Worm (Caenorhabditis elegans) whole organism, L3 larva: ENCODE results near the gene odr-2.

Source experiments
- R02D3.7 ChIP-seq: fragments of 150-350 bp; optimal IDR thresholded peaks from 2 replicates; lab custom pipeline; 2014; ENCODE audit warnings: missing biosample characterization, missing genetic modification characterization
- aly-2 ChIP-seq: fragments of 150-350 bp; optimal IDR thresholded peaks from 2 replicates; lab custom pipeline; 2014; ENCODE audit warnings: missing biosample characterization, missing genetic modification characterization
- ama-1 ChIP-seq: fragments of 150-350 bp; optimal IDR thresholded peaks from 2 replicates; lab custom pipeline; 2018
- ceh-16 ChIP-seq: sonication (generic microtip); optimal IDR thresholded peaks from 2 replicates; lab custom pipeline; 2017; ENCODE audit warnings: missing biosample characterization, missing genetic modification characterization
- ceh-28 ChIP-seq: fragments of 150-350 bp; optimal IDR thresholded peaks from 2 replicates; lab custom pipeline; 2014; ENCODE audit warnings: missing biosample characterization, missing genetic modification reagents, missing genetic modification characterization
- ceh-82 ChIP-seq: fragments of 150-350 bp; optimal IDR thresholded peaks from 2 replicates; lab custom pipeline; 2014; ENCODE audit warnings: missing biosample characterization, missing genetic modification characterization
- ceh-9 ChIP-seq: sonication (generic microtip); optimal IDR thresholded peaks from 2 replicates; lab custom pipeline; 2018; ENCODE audit warnings: missing biosample characterization, missing genetic modification characterization
- daf-12 ChIP-seq: fragments of 150-350 bp; optimal IDR thresholded peaks from 2 replicates; lab custom pipeline; 2014; ENCODE audit warnings: missing biosample characterization, missing genetic modification reagents, missing genetic modification characterization
- egl-27 ChIP-seq: sonication (generic microtip); optimal IDR thresholded peaks from 4 replicates; lab custom pipeline; 2017; ENCODE audit warnings: missing biosample characterization, missing genetic modification reagents, missing genetic modification characterization
- egl-5 ChIP-seq: fragments of 150-350 bp; optimal IDR thresholded peaks from 2 replicates; lab custom pipeline; 2017; ENCODE audit warnings: missing biosample characterization, missing genetic modification reagents, missing genetic modification characterization, inconsistent platforms
- elt-1 ChIP-seq: fragments of 150-350 bp; optimal IDR thresholded peaks from 2 replicates; lab custom pipeline; 2014; ENCODE audit warnings: missing biosample characterization, missing genetic modification characterization
- eor-1 ChIP-seq, 2 experiments: fragments of 150-350 bp; optimal IDR thresholded peaks; 2 replicates each; lab custom pipeline; 2014 to 2018; ENCODE audit warnings: missing biosample characterization in 2 of 2, missing genetic modification characterization in 2 of 2
- fkh-10 ChIP-seq: sonication (generic microtip); optimal IDR thresholded peaks from 2 replicates; lab custom pipeline; 2017; ENCODE audit warnings: missing biosample characterization, missing genetic modification reagents, missing genetic modification characterization
- fos-1 ChIP-seq: fragments of 150-350 bp; optimal IDR thresholded peaks from 2 replicates; lab custom pipeline; 2014; ENCODE audit warnings: missing biosample characterization, missing genetic modification characterization
- lin-15B ChIP-seq: fragments of 150-350 bp; optimal IDR thresholded peaks from 2 replicates; lab custom pipeline; 2014; ENCODE audit warnings: missing biosample characterization, missing genetic modification characterization
- lin-39 ChIP-seq: fragments of 150-350 bp; optimal IDR thresholded peaks from 2 replicates; lab custom pipeline; 2018; ENCODE audit warnings: missing biosample characterization, missing genetic modification reagents, missing genetic modification characterization
- lsy-12 ChIP-seq: sonication (generic microtip); optimal IDR thresholded peaks from 2 replicates; lab custom pipeline; 2016; ENCODE audit warnings: mild to moderate bottlenecking, missing genetic modification characterization, missing compliant biosample characterization
- mdl-1 ChIP-seq: fragments of 150-350 bp; optimal IDR thresholded peaks from 2 replicates; lab custom pipeline; 2014; ENCODE audit warnings: missing biosample characterization, missing genetic modification characterization
- mml-1 ChIP-seq: fragments of 150-350 bp; sonication (generic microtip); optimal IDR thresholded peaks from 3 replicates; lab custom pipeline; 2014; ENCODE audit warnings: missing biosample characterization, missing genetic modification characterization
- nfya-1 ChIP-seq: sonication (generic microtip); optimal IDR thresholded peaks from 2 replicates; lab custom pipeline; 2017; ENCODE audit warnings: missing genetic modification characterization, mild to moderate bottlenecking, missing compliant biosample characterization, antibody characterized with exemption, moderate library complexity; ENCODE audit not compliant: insufficient read depth
- nhr-11 ChIP-seq: fragments of 150-350 bp; optimal IDR thresholded peaks from 2 replicates; lab custom pipeline; 2014; ENCODE audit warnings: missing biosample characterization, missing genetic modification characterization
- nhr-12 ChIP-seq: fragments of 150-350 bp; optimal IDR thresholded peaks from 2 replicates; lab custom pipeline; 2014; ENCODE audit warnings: missing biosample characterization, missing genetic modification characterization
- nhr-237 ChIP-seq: fragments of 150-350 bp; optimal IDR thresholded peaks from 2 replicates; lab custom pipeline; 2014; ENCODE audit warnings: missing biosample characterization, missing genetic modification characterization
- nhr-25 ChIP-seq: sonication (generic microtip); optimal IDR thresholded peaks from 2 replicates; lab custom pipeline; 2017; ENCODE audit warnings: missing biosample characterization, missing genetic modification characterization
- nhr-67 ChIP-seq: fragments of 150-350 bp; optimal IDR thresholded peaks from 2 replicates; lab custom pipeline; 2014; ENCODE audit warnings: missing biosample characterization, missing genetic modification characterization
- nhr-76 ChIP-seq: fragments of 150-350 bp; sonication (generic microtip); optimal IDR thresholded peaks from 5 replicates; lab custom pipeline; 2014; ENCODE audit warnings: missing biosample characterization, missing genetic modification characterization
- pha-4 ChIP-seq: fragments of 150-350 bp; optimal IDR thresholded peaks from 2 replicates; lab custom pipeline; 2014; ENCODE audit warnings: missing biosample characterization, missing genetic modification reagents, missing genetic modification characterization
- pqm-1 ChIP-seq: fragments of 150-350 bp; optimal IDR thresholded peaks from 2 replicates; lab custom pipeline; 2017; ENCODE audit warnings: missing biosample characterization, missing genetic modification characterization, inconsistent platforms
- sea-2 ChIP-seq: fragments of 150-350 bp; sonication (generic microtip); optimal IDR thresholded peaks from 4 replicates; lab custom pipeline; 2014; ENCODE audit warnings: missing biosample characterization, missing genetic modification reagents, missing genetic modification characterization
- skn-1 ChIP-seq: fragments of 150-350 bp; optimal IDR thresholded peaks from 2 replicates; lab custom pipeline; 2014; ENCODE audit warnings: missing biosample characterization, missing genetic modification characterization
- snpc-4 ChIP-seq: fragments of 150-350 bp; optimal IDR thresholded peaks from 2 replicates; lab custom pipeline; 2014; ENCODE audit warnings: missing biosample characterization, missing genetic modification characterization
- tbx-2 ChIP-seq: sonication (generic microtip); optimal IDR thresholded peaks from 2 replicates; lab custom pipeline; 2016; ENCODE audit warnings: mild to moderate bottlenecking, missing genetic modification characterization, missing compliant biosample characterization
- unc-62 ChIP-seq: fragments of 150-350 bp; sonication (generic microtip); optimal IDR thresholded peaks from 4 replicates; lab custom pipeline; 2014; ENCODE audit warnings: missing biosample characterization, missing genetic modification reagents, missing genetic modification characterization
- zag-1 ChIP-seq: fragments of 150-350 bp; optimal IDR thresholded peaks from 2 replicates; lab custom pipeline; 2014; ENCODE audit warnings: missing biosample characterization, missing genetic modification characterization
- ztf-11 ChIP-seq: fragments of 150-350 bp; optimal IDR thresholded peaks from 2 replicates; lab custom pipeline; 2014; ENCODE audit warnings: missing biosample characterization, missing genetic modification characterization
- ztf-4 ChIP-seq: fragments of 150-350 bp; optimal IDR thresholded peaks from 2 replicates; lab custom pipeline; 2014; ENCODE audit warnings: missing biosample characterization, missing genetic modification characterization

The odr-2 gene

DNA sequence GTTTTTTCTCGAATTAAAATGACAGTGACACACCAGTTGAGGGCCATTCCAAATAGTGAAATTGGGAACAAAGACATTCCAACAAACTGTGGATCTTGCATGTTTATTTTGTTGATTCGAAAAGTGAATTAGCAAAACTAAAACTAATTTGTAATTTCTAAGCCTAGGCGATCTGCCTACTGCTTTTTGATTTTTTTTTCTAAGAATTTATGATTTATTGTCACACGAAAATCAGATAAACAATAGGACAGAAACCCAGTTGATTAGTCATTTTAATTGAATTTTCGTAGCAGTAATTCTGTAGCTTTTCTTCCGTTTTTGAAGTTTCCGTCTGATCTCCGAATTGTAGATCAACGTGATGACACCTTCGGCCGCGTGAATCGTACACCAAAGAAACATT is 15.4 kb downstream of the odr-2 start, which contains the start of gene srx-33:
TSS of gene srx-33 (minus strand) at position 101 of the 400 bp plus-strand sequence.
- TF ChIP-seq egl-27 (no peak), nhr-237 (no peak), elt-1 (no peak), ztf-4 (no peak), ceh-82 (tag; lab: Kevin White, UChicago) (no peak), nhr-25 (tag; lab: Kevin White, UChicago) (no peak), ama-1 (lab: Kevin White, UChicago) (no peak), ceh-28 (tag; lab: Kevin White, UChicago) (no peak), nfya-1 (tag; lab: Kevin White, UChicago) (no peak), mdl-1 (tag; lab: Kevin White, UChicago) (no peak), aly-2 (tag; lab: Kevin White, UChicago) (no peak), snpc-4 (tag; lab: Kevin White, UChicago) (no peak)

ce11 chrV:7120168-7120567 is 16.8 kb downstream of the odr-2 start, which contains the start of gene srx-34:
Gene srx-34 (minus strand): TSS chrV:7120268.
- TF ChIP-seq lsy-12 (tag; lab: Kevin White, UChicago): no peak
- no peak for TF ChIP-seq pha-4 (tag; lab: Kevin White, UChicago)
- TF ChIP-seq unc-62: no peak
- TF ChIP-seq ceh-28 (tag; lab: Kevin White, UChicago): no peak
- no peak for TF ChIP-seq pqm-1 (tag; lab: Kevin White, UChicago)

ce11 chrV:7123188-7123708 is 19.9 kb downstream of the odr-2 start, which contains the start of gene lmd-5:
Gene lmd-5 (plus strand): TSS chrV:7123658.
- TF ChIP-seq pha-4 (tag; lab: Kevin White, UChicago) (peak; percentile 63), ztf-11 (tag; lab: Kevin White, UChicago) (no peak)

DNA sequence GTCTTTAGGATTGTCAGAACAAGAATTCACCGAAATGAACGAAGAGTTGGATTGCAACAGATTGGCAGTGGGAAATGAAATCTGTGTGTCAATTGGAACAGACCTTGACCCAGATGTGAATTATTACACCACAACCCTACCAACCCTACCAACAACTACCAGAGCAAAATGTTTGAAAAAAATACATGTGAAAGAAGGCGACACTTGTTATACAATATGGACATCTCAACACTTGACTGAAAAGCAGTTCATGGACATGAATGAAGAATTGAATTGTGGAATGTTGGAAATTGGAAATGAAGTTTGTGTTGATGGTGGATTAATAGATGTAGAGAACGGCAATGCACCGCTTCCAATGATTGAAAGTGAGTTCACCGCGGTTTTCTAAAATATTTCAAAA is 20.6 kb downstream of the odr-2 start:
- TF ChIP-seq aly-2 (tag; lab: Kevin White, UChicago) (no peak), nhr-12 (tag; lab: Kevin White, UChicago) (no peak)

ce11 chrV:7129460-7129859 is 26.1 kb downstream of the odr-2 start, which contains the start of gene T01C4.8:
Gene T01C4.8 (minus strand): TSS chrV:7129560.
- TF ChIP-seq lin-15B (tag; lab: Kevin White, UChicago) (no peak), ceh-82 (tag; lab: Kevin White, UChicago) (no peak), ztf-4 (no peak), ztf-11 (tag; lab: Kevin White, UChicago) (no peak), ama-1 (lab: Kevin White, UChicago) (no peak), egl-27 (no peak), zag-1 (tag; lab: Kevin White, UChicago) (no peak), R02D3.7 (no peak), fos-1 (no peak), egl-5 (tag; lab: Kevin White, UChicago) (no peak), daf-12 (tag; lab: Kevin White, UChicago) (no peak), nhr-11 (tag; lab: Kevin White, UChicago) (no peak), fkh-10 (no peak), mml-1 (tag; lab: Kevin White, UChicago) (no peak), ceh-9 (no peak), ceh-16 (tag; lab: Kevin White, UChicago) (no peak), unc-62 (no peak)

DNA sequence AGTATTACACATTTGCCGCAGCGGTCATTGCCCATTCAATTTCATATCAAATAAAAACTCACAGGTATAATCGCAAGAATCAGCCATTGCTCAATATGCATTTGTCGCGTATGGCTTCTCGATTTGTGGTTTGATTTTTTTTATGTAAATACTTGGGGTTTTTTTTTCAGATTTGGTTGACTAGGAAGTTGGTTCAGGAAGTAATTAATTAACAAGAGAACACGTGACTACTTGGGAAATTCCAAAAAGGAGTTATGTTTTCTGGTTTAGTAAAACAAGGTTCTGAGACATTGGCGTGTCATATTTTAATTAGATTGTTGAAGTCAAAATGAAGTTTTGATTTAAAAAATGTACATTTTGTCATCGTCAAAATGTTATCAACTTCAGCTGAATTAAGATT is 27.6 kb downstream of the odr-2 start, which contains the start of gene srx-36:
TSS of gene srx-36 (minus strand) at position 101 of the 400 bp plus-strand sequence.
- TF ChIP-seq sea-2 (GFP tag; lab: Kevin White, UChicago) (no peak), lsy-12 (tag; lab: Kevin White, UChicago) (no peak), skn-1 (tag; lab: Kevin White, UChicago) (no peak), aly-2 (tag; lab: Kevin White, UChicago) (no peak), nhr-67 (no peak), lin-39 (tag; lab: Kevin White, UChicago) (no peak), mdl-1 (tag; lab: Kevin White, UChicago) (no peak), ceh-82 (tag; lab: Kevin White, UChicago) (no peak), R02D3.7 (no peak), ceh-28 (tag; lab: Kevin White, UChicago) (no peak), elt-1 (no peak), nhr-76 (tag; lab: Kevin White, UChicago) (no peak), eor-1 (tag; optimal IDR thresholded peaks at IDR 0.05; lab: Kevin White, UChicago) (no peak), tbx-2 (no peak), nhr-11 (tag; lab: Kevin White, UChicago) (no peak)
